Fruit fly (Drosophila melanogaster): ENCODE data around the gene CG14455.

DNA sequence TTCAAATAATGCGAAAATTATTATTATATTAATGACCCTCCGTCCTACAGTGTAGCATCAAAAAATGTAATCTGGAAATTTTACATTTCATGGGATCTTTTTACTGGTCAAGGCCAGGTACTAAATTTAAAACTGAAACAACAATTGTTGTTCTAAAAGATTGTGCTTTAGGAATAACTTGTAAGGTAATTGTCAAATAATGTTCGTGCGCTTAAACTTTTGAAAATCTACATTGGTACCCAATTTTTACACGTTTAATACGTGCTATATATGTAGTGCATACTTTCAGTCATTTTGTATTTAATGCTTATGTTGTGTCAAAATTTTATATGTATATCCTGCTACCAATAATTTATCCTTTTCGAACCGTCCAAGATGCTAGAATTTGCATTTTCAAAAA lies 46.7 kb upstream of the CG14455 start:
- TF ChIP-seq ss (GFP tag; optimal IDR thresholded peaks at IDR 0.05) (no peak), fd85E (GFP tag; optimal IDR thresholded peaks at IDR 0.05) (no peak), CG8119 (GFP tag; IDR thresholded peaks at IDR 0.05) (no peak), CG6792 (GFP tag; optimal IDR thresholded peaks at IDR 0.05) (no peak), Met (GFP tag; optimal IDR thresholded peaks at IDR 0.05) (no peak)
